Fruit fly (Drosophila melanogaster) whole organism, embryonic: ENCODE results near the gene Esyt2.

Experiments used
- Aef1 ChIP-seq: fragments of 200-800 bp; sonication (Bioruptor generic); IDR thresholded peaks from 3 replicates; pipeline ENCODE4 v1.3.6; 2022; ENCODE audit warnings: missing biosample characterization, missing genetic modification characterization
- Bteb2 ChIP-seq: fragments of 200-800 bp; sonication (Bioruptor generic); optimal IDR thresholded peaks from 2 replicates; lab custom pipeline; 2016; ENCODE audit warnings: missing biosample characterization, missing genetic modification characterization
- CG10321 ChIP-seq: fragments of 200-800 bp; sonication (Bioruptor generic); IDR thresholded peaks from 2 replicates; pipeline ENCODE4 v1.3.6; 2022; ENCODE audit warnings: missing biosample characterization, missing genetic modification characterization
- CG11247 ChIP-seq: fragments of 200-800 bp; sonication (Bioruptor generic); IDR thresholded peaks from 2 replicates; pipeline ENCODE4 v1.3.6; 2022; ENCODE audit warnings: missing biosample characterization, missing genetic modification characterization
- CG12299 ChIP-seq: fragments of 200-800 bp; sonication (Bioruptor generic); optimal IDR thresholded peaks from 2 replicates; lab custom pipeline; 2018; ENCODE audit warnings: missing biosample characterization, mild to moderate bottlenecking, missing genetic modification characterization
- CG14710 ChIP-seq: fragments of 200-800 bp; sonication (Bioruptor generic); optimal IDR thresholded peaks from 3 replicates; lab custom pipeline; 2019; ENCODE audit warnings: missing biosample characterization, mild to moderate bottlenecking, missing genetic modification characterization, moderate library complexity
- CG15073 ChIP-seq: fragments of 200-800 bp; sonication (Bioruptor generic); optimal IDR thresholded peaks from 2 replicates; lab custom pipeline; 2016; ENCODE audit warnings: missing biosample characterization, missing genetic modification characterization
- CG17385 ChIP-seq: fragments of 200-800 bp; sonication (Bioruptor generic); optimal IDR thresholded peaks from 3 replicates; lab custom pipeline; 2018; ENCODE audit warnings: missing biosample characterization, mild to moderate bottlenecking, missing genetic modification characterization
- CG2116 ChIP-seq: fragments of 200-800 bp; sonication (Bioruptor generic); optimal IDR thresholded peaks from 3 replicates; lab custom pipeline; 2018; ENCODE audit warnings: missing biosample characterization, mild to moderate bottlenecking, missing genetic modification characterization
- CG2712 ChIP-seq: fragments of 200-800 bp; optimal IDR thresholded peaks from 3 replicates; lab custom pipeline; 2019; ENCODE audit warnings: missing biosample characterization, mild to moderate bottlenecking, missing genetic modification characterization, moderate library complexity
- CG2875 ChIP-seq: fragments of 200-800 bp; sonication (Bioruptor generic); optimal IDR thresholded peaks from 2 replicates; lab custom pipeline; 2017; ENCODE audit warnings: missing biosample characterization, mild to moderate bottlenecking, missing genetic modification characterization, missing genetic modification reagents
- CG34376 ChIP-seq: fragments of 200-800 bp; sonication (Bioruptor generic); optimal IDR thresholded peaks from 2 replicates; lab custom pipeline; 2018; ENCODE audit warnings: missing biosample characterization, mild to moderate bottlenecking, missing genetic modification characterization
- CG4617 ChIP-seq: fragments of 200-800 bp; sonication (Bioruptor generic); optimal IDR thresholded peaks from 3 replicates; lab custom pipeline; 2016; ENCODE audit warnings: missing biosample characterization, missing genetic modification characterization, borderline replicate concordance
- CG6683 ChIP-seq: fragments of 200-800 bp; sonication (Bioruptor generic); optimal IDR thresholded peaks from 2 replicates; lab custom pipeline; 2017; ENCODE audit warnings: missing biosample characterization, mild to moderate bottlenecking, missing genetic modification characterization, missing genetic modification reagents
- CG6813 ChIP-seq: fragments of 200-800 bp; sonication (Bioruptor generic); optimal IDR thresholded peaks from 2 replicates; lab custom pipeline; 2017; ENCODE audit warnings: missing biosample characterization, missing genetic modification characterization, mild to moderate bottlenecking, moderate library complexity, missing genetic modification reagents
- CG6854 ChIP-seq: fragments of 200-800 bp; sonication (Bioruptor generic); optimal IDR thresholded peaks from 3 replicates; lab custom pipeline; 2017; ENCODE audit warnings: missing biosample characterization, mild to moderate bottlenecking, missing genetic modification characterization
- CG7987 ChIP-seq: fragments of 200-800 bp; sonication (Bioruptor generic); optimal IDR thresholded peaks from 2 replicates; lab custom pipeline; 2018; ENCODE audit warnings: missing biosample characterization, mild to moderate bottlenecking, missing genetic modification characterization, moderate library complexity
- Deaf1 ChIP-seq: fragments of 200-800 bp; optimal IDR thresholded peaks from 3 replicates; lab custom pipeline; 2019; ENCODE audit warnings: missing biosample characterization, mild to moderate bottlenecking, missing genetic modification characterization, moderate library complexity
- Dip2 ChIP-seq: fragments of 200-800 bp; sonication (Bioruptor generic); IDR thresholded peaks from 2 replicates; pipeline ENCODE4 v1.3.6; 2022; ENCODE audit warnings: missing biosample characterization, missing genetic modification characterization
- Drgx ChIP-seq: fragments of 200-800 bp; sonication (Bioruptor generic); IDR thresholded peaks from 2 replicates; pipeline ENCODE4 v1.3.6; 2022; ENCODE audit warnings: missing biosample characterization, missing genetic modification characterization
- Hand ChIP-seq: fragments of 200-800 bp; sonication (Bioruptor generic); optimal IDR thresholded peaks from 2 replicates; lab custom pipeline; 2017; ENCODE audit warnings: mild to moderate bottlenecking, missing biosample characterization, missing genetic modification reagents, missing genetic modification characterization
- Hmx ChIP-seq: fragments of 200-800 bp; sonication (Bioruptor generic); optimal IDR thresholded peaks from 2 replicates; lab custom pipeline; 2016; ENCODE audit warnings: missing biosample characterization, missing genetic modification characterization
- Hr78 ChIP-seq, 2 experiments: fragments of 200-800 bp in 1 of 2; fragments of >200 bp in 1 of 2; sonication (Bioruptor generic) in 1 of 2; optimal IDR thresholded peaks; 2 replicates each; lab custom pipeline; 2017 to 2019; ENCODE audit warnings: missing biosample characterization in 2 of 2, missing genetic modification characterization in 2 of 2, mild to moderate bottlenecking in 1 of 2, moderate library complexity in 1 of 2
- MBD-R2 ChIP-seq: fragments of 200-800 bp; sonication (Bioruptor generic); IDR thresholded peaks from 2 replicates; pipeline ENCODE4 v1.3.6; 2022; ENCODE audit warnings: missing biosample characterization, missing genetic modification characterization
- MTF-1 ChIP-seq: fragments of 200-800 bp; sonication (Bioruptor generic); optimal IDR thresholded peaks from 2 replicates; lab custom pipeline; 2018; ENCODE audit warnings: missing biosample characterization, mild to moderate bottlenecking, missing genetic modification characterization, borderline replicate concordance
- Mrtf ChIP-seq: fragments of 200-800 bp; sonication (Bioruptor generic); IDR thresholded peaks from 3 replicates; pipeline ENCODE4 v1.3.6; 2022; ENCODE audit warnings: missing biosample characterization, missing genetic modification characterization
- Nf-YB ChIP-seq: fragments of 200-800 bp; sonication (Bioruptor generic); optimal IDR thresholded peaks from 3 replicates; lab custom pipeline; 2019; ENCODE audit warnings: missing biosample characterization, mild to moderate bottlenecking, missing genetic modification characterization, moderate library complexity
- Rfx ChIP-seq: fragments of 200-800 bp; sonication (Bioruptor generic); IDR thresholded peaks from 2 replicates; pipeline ENCODE4 v1.3.6; 2022; ENCODE audit warnings: missing biosample characterization, missing genetic modification characterization
- Tbp ChIP-seq: fragments of >200 bp; optimal IDR thresholded peaks from 2 replicates; lab custom pipeline; 2018; ENCODE audit warnings: missing biosample characterization, missing genetic modification characterization
- abd-A ChIP-seq: fragments of 200-800 bp; sonication (Bioruptor generic); optimal IDR thresholded peaks from 3 replicates; lab custom pipeline; 2019; ENCODE audit warnings: missing biosample characterization, mild to moderate bottlenecking, missing genetic modification characterization, moderate library complexity
- aop ChIP-seq: fragments of 200-800 bp; sonication (Bioruptor generic); IDR thresholded peaks from 2 replicates; pipeline ENCODE4 v1.3.6; 2022; ENCODE audit warnings: missing biosample characterization, missing genetic modification characterization
- chif ChIP-seq, 2 experiments: fragments of 200-800 bp; sonication (Bioruptor generic); optimal IDR thresholded peaks; 3 replicates each; lab custom pipeline; 2016; ENCODE audit warnings: missing biosample characterization in 2 of 2, missing genetic modification characterization in 2 of 2
- dysf ChIP-seq: fragments of 200-800 bp; sonication (Bioruptor generic); IDR thresholded peaks from 3 replicates; pipeline ENCODE4 v1.3.6; 2022; ENCODE audit warnings: missing biosample characterization, missing genetic modification characterization
- eyg ChIP-seq: fragments of 200-800 bp; sonication (Bioruptor generic); optimal IDR thresholded peaks from 3 replicates; lab custom pipeline; 2016; ENCODE audit warnings: missing biosample characterization, missing genetic modification characterization
- gcm ChIP-seq: fragments of 200-800 bp; sonication (Bioruptor generic); optimal IDR thresholded peaks from 2 replicates; lab custom pipeline; 2019; ENCODE audit warnings: missing biosample characterization, mild to moderate bottlenecking, missing genetic modification characterization, moderate library complexity
- hb ChIP-seq: fragments of 200-800 bp; sonication (Bioruptor generic); IDR thresholded peaks from 3 replicates; pipeline ENCODE4 v1.3.6; 2022; ENCODE audit warnings: missing biosample characterization, missing genetic modification characterization; ENCODE audit not compliant: partially characterized antibody
- kay ChIP-seq: fragments of 200-800 bp; sonication (Bioruptor generic); optimal IDR thresholded peaks from 2 replicates; lab custom pipeline; 2016; ENCODE audit warnings: missing biosample characterization, missing genetic modification characterization
- kni ChIP-seq: fragments of 200-800 bp; sonication (Bioruptor generic); optimal IDR thresholded peaks from 3 replicates; lab custom pipeline; 2017; ENCODE audit warnings: mild to moderate bottlenecking, missing biosample characterization, missing genetic modification reagents, missing genetic modification characterization
- lbe ChIP-seq: fragments of 200-800 bp; sonication (Bioruptor generic); optimal IDR thresholded peaks from 2 replicates; lab custom pipeline; 2016; ENCODE audit warnings: missing biosample characterization, mild to moderate bottlenecking, missing genetic modification characterization
- nerfin-1 ChIP-seq: fragments of 200-800 bp; sonication (Bioruptor generic); optimal IDR thresholded peaks from 3 replicates; lab custom pipeline; 2019; ENCODE audit warnings: missing biosample characterization, mild to moderate bottlenecking, missing genetic modification characterization, moderate library complexity
- pros ChIP-seq: fragments of 200-800 bp; sonication (Bioruptor generic); optimal IDR thresholded peaks from 3 replicates; lab custom pipeline; 2019; ENCODE audit warnings: missing biosample characterization, mild to moderate bottlenecking, missing genetic modification characterization, moderate library complexity
- sd ChIP-seq: fragments of 200-800 bp; sonication (Bioruptor generic); optimal IDR thresholded peaks from 3 replicates; lab custom pipeline; 2018; ENCODE audit warnings: missing biosample characterization, mild to moderate bottlenecking, missing genetic modification characterization, moderate library complexity
- slou ChIP-seq: fragments of 200-800 bp; sonication (Bioruptor generic); optimal IDR thresholded peaks from 3 replicates; lab custom pipeline; 2016; ENCODE audit warnings: missing biosample characterization, missing genetic modification characterization
- sqz ChIP-seq: fragments of 200-800 bp; sonication (Bioruptor generic); optimal IDR thresholded peaks from 3 replicates; lab custom pipeline; 2018; ENCODE audit warnings: missing biosample characterization, mild to moderate bottlenecking, missing genetic modification characterization
- stc ChIP-seq: fragments of 200-800 bp; sonication (Bioruptor generic); IDR thresholded peaks from 2 replicates; pipeline ENCODE4 v1.3.6; 2022; ENCODE audit warnings: missing biosample characterization, missing genetic modification characterization
- usp ChIP-seq: fragments of >200 bp; optimal IDR thresholded peaks from 2 replicates; lab custom pipeline; 2017; ENCODE audit warnings: missing biosample characterization, missing genetic modification characterization
- wdn ChIP-seq: fragments of 200-800 bp; sonication (Bioruptor generic); IDR thresholded peaks from 2 replicates; pipeline ENCODE4 v1.3.6; 2022; ENCODE audit warnings: missing biosample characterization, missing genetic modification characterization
- z ChIP-seq: fragments of 200-800 bp; sonication (Bioruptor generic); IDR thresholded peaks from 3 replicates; pipeline ENCODE4 v1.3.6; 2022; ENCODE audit warnings: missing biosample characterization, missing genetic modification characterization
- zfh2 ChIP-seq: fragments of 200-800 bp; sonication (Bioruptor generic); optimal IDR thresholded peaks from 2 replicates; lab custom pipeline; 2016; ENCODE audit warnings: missing biosample characterization, missing genetic modification characterization

The Esyt2 gene

DNA sequence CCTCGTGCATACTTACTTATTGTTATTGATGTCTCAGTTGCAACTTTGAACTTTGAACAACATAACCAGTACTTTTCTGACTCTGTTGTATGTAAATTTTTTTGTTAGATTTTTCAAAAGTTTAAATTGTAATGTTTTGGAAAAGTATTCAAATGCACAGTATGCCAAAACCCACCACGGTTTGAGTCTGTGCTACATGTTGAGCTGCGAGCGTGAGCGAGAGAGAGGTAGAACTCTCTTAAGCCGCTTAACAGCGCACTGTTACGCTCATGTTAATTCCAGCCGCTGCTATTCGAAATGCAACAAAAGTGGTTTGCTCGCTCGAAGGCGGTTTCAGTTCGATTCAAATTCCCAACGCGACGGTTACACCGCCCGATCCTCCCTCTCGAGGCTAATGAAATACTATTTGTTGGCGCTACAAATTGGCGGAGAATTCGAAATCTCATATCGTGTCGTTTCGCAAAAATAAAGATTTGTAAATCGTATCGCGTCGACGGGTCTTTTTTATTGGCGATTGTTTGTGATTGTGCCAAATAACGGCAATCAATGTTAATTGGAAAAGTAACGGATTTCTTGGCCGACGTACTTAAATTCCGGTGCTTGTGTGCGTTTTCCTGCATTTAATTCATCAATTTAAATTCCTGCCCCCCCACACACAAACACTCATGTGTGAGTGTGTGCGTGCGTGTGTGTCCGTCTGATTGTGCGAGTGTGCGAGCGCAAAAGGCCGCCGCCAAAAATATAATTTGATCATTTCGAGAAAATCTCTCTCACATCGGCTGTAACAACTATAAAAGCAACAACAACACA, 44.5 kb downstream of the Esyt2 start (continued):
- TF ChIP-seq Mrtf (no peak), CG10321 (GFP tag; lab: Robert Waterston, UW) (no peak), kay (GFP tag; lab: Kevin White, UChicago) (no peak), CG11247 (no peak), Hr78 (GFP tag; optimal IDR thresholded peaks at IDR 0.05; lab: Kevin White, UChicago) (peak in 1 of 2 experiments; percentile 23), chif (GFP tag; optimal IDR thresholded peaks at IDR 0.05; lab: Kevin White, UChicago) (peak in 1 of 2 experiments; percentile 14), abd-A (no peak), Drgx (GFP tag; lab: Robert Waterston, UW) (no peak), CG6813 (GFP tag; lab: Kevin White, UChicago) (no peak), CG15073 (GFP tag; lab: Kevin White, UChicago) (no peak), CG6854 (GFP tag; lab: Kevin White, UChicago) (no peak), Hand (GFP tag; lab: Kevin White, UChicago) (no peak), Nf-YB (GFP tag; lab: Kevin White, UChicago) (no peak), gcm (peak; percentile 11), nerfin-1 (tag; lab: Kevin White, UChicago) (peak; percentile 33), CG4617 (GFP tag; lab: Kevin White, UChicago) (no peak), Hmx (GFP tag; lab: Kevin White, UChicago) (no peak), sqz (peak; percentile 51), stc (GFP tag; lab: Robert Waterston, UW) (no peak), zfh2 (GFP tag; lab: Kevin White, UChicago) (no peak), hb (GFP tag; lab: Robert Waterston, UW) (no peak), wdn (no peak), dysf (no peak), CG7987 (GFP tag; lab: Kevin White, UChicago) (peak; percentile 8), Tbp (GFP tag; lab: Kevin White, UChicago) (no peak), CG17385 (no peak), CG2116 (no peak), Bteb2 (GFP tag; lab: Kevin White, UChicago) (no peak), eyg (no peak), aop (GFP tag; lab: Robert Waterston, UW) (no peak), MBD-R2 (GFP tag; lab: Robert Waterston, UW) (no peak), kni (GFP tag; lab: Kevin White, UChicago) (peak; percentile 42), CG12299 (tag; lab: Kevin White, UChicago) (peak; percentile 31), z (GFP tag; lab: Robert Waterston, UW) (no peak), Aef1 (GFP tag; lab: Robert Waterston, UW) (no peak), pros (GFP tag; lab: Kevin White, UChicago) (no peak), CG2712 (no peak), Rfx (no peak), Dip2 (GFP tag; lab: Robert Waterston, UW) (no peak), usp (GFP tag; lab: Kevin White, UChicago) (no peak), sd (tag; lab: Kevin White, UChicago) (peak; percentile 73), lbe (GFP tag; lab: Kevin White, UChicago) (no peak), CG2875 (GFP tag; lab: Kevin White, UChicago) (peak; percentile 14), CG34376 (peak; percentile 48), CG6683 (no peak), CG14710 (tag; lab: Kevin White, UChicago) (no peak), slou (GFP tag; lab: Kevin White, UChicago) (no peak), Deaf1 (peak; percentile 20), MTF-1 (peak; percentile 29)
